Worm (Caenorhabditis elegans): ENCODE measurements around the gene T06A1.5.

DNA sequence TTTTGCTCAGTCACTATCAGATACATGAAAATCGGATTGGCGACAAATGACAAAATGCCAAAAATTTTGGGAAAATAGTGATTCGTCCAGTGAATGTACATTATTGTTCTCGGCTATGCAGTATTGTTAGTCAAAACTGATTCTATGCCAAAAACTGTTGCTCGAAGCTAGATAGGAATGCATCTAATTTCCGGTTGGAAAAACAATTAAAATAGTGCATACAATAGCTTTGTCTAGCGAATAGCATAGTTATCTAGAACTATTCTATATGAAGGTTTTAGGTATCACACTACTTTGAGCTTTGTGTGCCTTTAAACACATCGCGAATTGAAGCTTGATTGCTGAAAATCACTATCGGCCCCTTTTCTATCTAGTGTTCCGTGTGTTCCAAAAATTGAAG, 37.8 kb downstream of the T06A1.5 start, which contains the start of gene srj-15:
- TF ChIP-seq ceh-36 (tag; optimal IDR thresholded peaks at IDR 0.05) (no peak), ama-1 (optimal IDR thresholded peaks at IDR 0.05) (no peak), F13C5.2 (tag; optimal IDR thresholded peaks at IDR 0.05) (no peak), ets-7 (tag; optimal IDR thresholded peaks at IDR 0.05) (no peak), pes-1 (GFP tag; IDR thresholded peaks at IDR 0.05) (no peak), tra-4 (tag; optimal IDR thresholded peaks at IDR 0.05) (no peak)

Data from whole organism, early embryonic.